Fruit fly (Drosophila melanogaster): Measurements from ENCODE around the gene CG12213.

The CG12213 gene

dm6 chr3R:11920605-11921004 lies 46.9 kb downstream of the CG12213 start (continued):
- TF ChIP-seq lilli (GFP tag; optimal IDR thresholded peaks at IDR 0.05), result peak; percentile 0
- no peak for TF ChIP-seq Dp (GFP tag; optimal IDR thresholded peaks at IDR 0.05)
- TF ChIP-seq lbe (GFP tag; optimal IDR thresholded peaks at IDR 0.05), result no peak
- peak; percentile 24 for TF ChIP-seq CG17385 (GFP tag; optimal IDR thresholded peaks at IDR 0.05)
- no peak for TF ChIP-seq ftz-f1 (GFP tag; optimal IDR thresholded peaks at IDR 0.05)
- TF ChIP-seq CG10366 (GFP tag; IDR thresholded peaks at IDR 0.05), result peak; percentile 21; the same call in 1 of the 2 replicates
- no peak for TF ChIP-seq C15 (GFP tag; IDR thresholded peaks at IDR 0.05)
- TF ChIP-seq Elba2 (GFP tag; optimal IDR thresholded peaks at IDR 0.05), result no peak
- no peak for TF ChIP-seq CG4707 (GFP tag; optimal IDR thresholded peaks at IDR 0.05)
- no peak for TF ChIP-seq Scr (GFP tag; IDR thresholded peaks at IDR 0.05; ENCODE audit: partially characterized antibody)
- TF ChIP-seq CG10565 (GFP tag; optimal IDR thresholded peaks at IDR 0.05), result no peak
- no peak for TF ChIP-seq pan (optimal IDR thresholded peaks at IDR 0.05)
- TF ChIP-seq pan (GFP tag; optimal IDR thresholded peaks at IDR 0.05 in 1 of 2, IDR thresholded peaks at IDR 0.05 in 1 of 2), result peak in 1 of 2 experiments; percentile 55
- peak; percentile 29 for TF ChIP-seq ATbp (GFP tag; optimal IDR thresholded peaks at IDR 0.05)
- peak; percentile 25 for TF ChIP-seq ind (GFP tag; optimal IDR thresholded peaks at IDR 0.05)
- peak; percentile 44; the same call in 1 of the 2 replicates for TF ChIP-seq Ada2b (GFP tag; IDR thresholded peaks at IDR 0.05)
- TF ChIP-seq scrt (GFP tag; optimal IDR thresholded peaks at IDR 0.05), result no peak
- TF ChIP-seq vvl (GFP tag; IDR thresholded peaks at IDR 0.05), result peak; percentile 65; the same call in 1 of the 2 replicates
- peak; percentile 31 for TF ChIP-seq Hmr (GFP tag; optimal IDR thresholded peaks at IDR 0.05)
- no peak for TF ChIP-seq CG10147 (GFP tag; optimal IDR thresholded peaks at IDR 0.05)
- no peak for TF ChIP-seq ham (GFP tag; IDR thresholded peaks at IDR 0.05)
- peak in 1 of 2 experiments; percentile 68 for TF ChIP-seq bsh (GFP tag; optimal IDR thresholded peaks at IDR 0.05)
- TF ChIP-seq CG12744 (GFP tag; optimal IDR thresholded peaks at IDR 0.05), result no peak
- no peak for TF ChIP-seq aop (GFP tag; IDR thresholded peaks at IDR 0.05)
- TF ChIP-seq Dref (GFP tag; IDR thresholded peaks at IDR 0.05), result no peak
- no peak for TF ChIP-seq salm (tag; optimal IDR thresholded peaks at IDR 0.05)
- TF ChIP-seq lola (GFP tag; optimal IDR thresholded peaks at IDR 0.05), result no peak
- 0 out of 2 replicates have a peak, but pooled peaks have one; percentile 23 for TF ChIP-seq CG32772 (GFP tag; IDR thresholded peaks at IDR 0.05)
- no peak for TF ChIP-seq CG7839 (tag; optimal IDR thresholded peaks at IDR 0.05)
- no peak for TF ChIP-seq sug (tag; optimal IDR thresholded peaks at IDR 0.05)
- no peak for TF ChIP-seq CoRest (tag; optimal IDR thresholded peaks at IDR 0.05)
- TF ChIP-seq fu2 (GFP tag; optimal IDR thresholded peaks at IDR 0.05), result no peak
- peak; percentile 43 for TF ChIP-seq CG18599 (GFP tag; optimal IDR thresholded peaks at IDR 0.05)
- TF ChIP-seq pita (GFP tag; optimal IDR thresholded peaks at IDR 0.05), result no peak
- no peak for TF ChIP-seq D (optimal IDR thresholded peaks at IDR 0.05)
- TF ChIP-seq D (GFP tag; optimal IDR thresholded peaks at IDR 0.05), result no peak
- no peak for TF ChIP-seq CG8388 (GFP tag; optimal IDR thresholded peaks at IDR 0.05)
- no peak for TF ChIP-seq CG13894 (tag; optimal IDR thresholded peaks at IDR 0.05)
- no peak for TF ChIP-seq CG8478 (optimal IDR thresholded peaks at IDR 0.05)
- no peak for TF ChIP-seq gce (GFP tag; IDR thresholded peaks at IDR 0.05)
- TF ChIP-seq H2.0 (GFP tag; IDR thresholded peaks at IDR 0.05), result no peak
